Worm (Caenorhabditis elegans) whole organism, late embryonic: ENCODE measurements around the gene pals-22.

Source experiments
- C38D4.7 ChIP-seq: fragments of 200-800 bp; sonication (Bioruptor generic); optimal IDR thresholded peaks from 2 replicates; lab custom pipeline; 2018; ENCODE audit warnings: mild to moderate bottlenecking, missing genetic modification characterization, moderate library complexity, missing compliant biosample characterization
- K02D7.2 ChIP-seq: sonication (generic microtip); optimal IDR thresholded peaks from 2 replicates; lab custom pipeline; 2017; ENCODE audit warnings: mild to moderate bottlenecking, missing genetic modification characterization, missing compliant biosample characterization
- T23F11.4 ChIP-seq: fragments of 200-800 bp; sonication (Bioruptor generic); optimal IDR thresholded peaks from 2 replicates; lab custom pipeline; 2018; ENCODE audit warnings: mild to moderate bottlenecking, missing genetic modification characterization, missing compliant biosample characterization
- Y22D7AL.16 ChIP-seq: sonication (generic microtip); optimal IDR thresholded peaks from 2 replicates; lab custom pipeline; 2016; ENCODE audit warnings: missing genetic modification characterization, missing compliant biosample characterization
- ceh-18 ChIP-seq: sonication (generic microtip); optimal IDR thresholded peaks from 2 replicates; lab custom pipeline; 2016; ENCODE audit warnings: missing genetic modification characterization, missing compliant biosample characterization
- ceh-19 ChIP-seq: fragments of 200-800 bp; sonication (Bioruptor generic); optimal IDR thresholded peaks from 2 replicates; lab custom pipeline; 2018; ENCODE audit warnings: mild to moderate bottlenecking, missing genetic modification characterization, missing compliant biosample characterization
- ceh-2 ChIP-seq: sonication (generic microtip); optimal IDR thresholded peaks from 2 replicates; lab custom pipeline; 2016; ENCODE audit warnings: missing genotype, missing genetic modification characterization, missing compliant biosample characterization
- ceh-22 ChIP-seq: sonication (generic microtip); optimal IDR thresholded peaks from 2 replicates; lab custom pipeline; 2017; ENCODE audit warnings: missing biosample characterization, missing genetic modification characterization
- ceh-24 ChIP-seq: sonication (generic microtip); optimal IDR thresholded peaks from 2 replicates; lab custom pipeline; 2016; ENCODE audit warnings: mild to moderate bottlenecking, missing genetic modification characterization, missing compliant biosample characterization
- ceh-30 ChIP-seq: fragments of 150-350 bp; optimal IDR thresholded peaks from 2 replicates; lab custom pipeline; 2014; ENCODE audit warnings: missing biosample characterization, missing genetic modification characterization
- ceh-31 ChIP-seq: sonication (generic microtip); optimal IDR thresholded peaks from 2 replicates; lab custom pipeline; 2016; ENCODE audit warnings: missing genetic modification characterization, missing compliant biosample characterization
- ceh-48 ChIP-seq: sonication (generic microtip); optimal IDR thresholded peaks from 2 replicates; lab custom pipeline; 2016; ENCODE audit warnings: missing genetic modification characterization, inconsistent platforms, missing compliant biosample characterization
- ceh-6 ChIP-seq: fragments of 200-800 bp; sonication (Bioruptor generic); optimal IDR thresholded peaks from 2 replicates; lab custom pipeline; 2018; ENCODE audit warnings: mild to moderate bottlenecking, missing genetic modification characterization, missing compliant biosample characterization
- ceh-9 ChIP-seq: sonication (generic microtip); optimal IDR thresholded peaks from 2 replicates; lab custom pipeline; 2016; ENCODE audit warnings: mild to moderate bottlenecking, missing genetic modification characterization, inconsistent platforms, missing compliant biosample characterization
- che-1 ChIP-seq: sonication (generic microtip); optimal IDR thresholded peaks from 2 replicates; lab custom pipeline; 2016; ENCODE audit warnings: mild to moderate bottlenecking, missing genetic modification characterization, missing compliant biosample characterization
- dve-1 ChIP-seq: sonication (generic microtip); optimal IDR thresholded peaks from 2 replicates; lab custom pipeline; 2017; ENCODE audit warnings: antibody characterized with exemption, mild to moderate bottlenecking, missing genetic modification characterization, missing compliant biosample characterization
- elt-2 ChIP-seq: sonication (generic microtip); optimal IDR thresholded peaks from 2 replicates; lab custom pipeline; 2016; ENCODE audit warnings: missing genetic modification reagents, missing genetic modification characterization, missing compliant biosample characterization
- elt-4 ChIP-seq: sonication (generic microtip); optimal IDR thresholded peaks from 2 replicates; lab custom pipeline; 2016; ENCODE audit warnings: missing genetic modification characterization, missing compliant biosample characterization
- fkh-10 ChIP-seq: fragments of 150-350 bp; optimal IDR thresholded peaks from 2 replicates; lab custom pipeline; 2014; ENCODE audit warnings: missing biosample characterization, missing genetic modification reagents, missing genetic modification characterization
- fkh-6 ChIP-seq: sonication (generic microtip); optimal IDR thresholded peaks from 2 replicates; lab custom pipeline; 2016; ENCODE audit warnings: missing genetic modification characterization, missing compliant biosample characterization
- gmeb-2 ChIP-seq: sonication (generic microtip); optimal IDR thresholded peaks from 2 replicates; lab custom pipeline; 2016; ENCODE audit warnings: missing genetic modification characterization, inconsistent platforms, missing compliant biosample characterization
- hlh-13 ChIP-seq: fragments of 200-800 bp; sonication (Bioruptor generic); optimal IDR thresholded peaks from 2 replicates; lab custom pipeline; 2018; ENCODE audit warnings: mild to moderate bottlenecking, missing genetic modification characterization, missing compliant biosample characterization
- mec-3 ChIP-seq: sonication (generic microtip); optimal IDR thresholded peaks from 2 replicates; lab custom pipeline; 2016; ENCODE audit warnings: borderline replicate concordance, missing genetic modification characterization, missing compliant biosample characterization
- nfya-1 ChIP-seq: sonication (generic microtip); optimal IDR thresholded peaks from 2 replicates; lab custom pipeline; 2017; ENCODE audit warnings: missing genetic modification characterization, mild to moderate bottlenecking, missing compliant biosample characterization, antibody characterized with exemption, moderate library complexity
- nhr-11 ChIP-seq: fragments of 150-350 bp; optimal IDR thresholded peaks from 2 replicates; lab custom pipeline; 2014; ENCODE audit warnings: missing biosample characterization, missing genetic modification characterization
- nhr-232 ChIP-seq: sonication (generic microtip); optimal IDR thresholded peaks from 2 replicates; lab custom pipeline; 2016; ENCODE audit warnings: missing genetic modification characterization, missing compliant biosample characterization
- npax-4 ChIP-seq: sonication (generic microtip); optimal IDR thresholded peaks from 2 replicates; lab custom pipeline; 2016; ENCODE audit warnings: missing genetic modification characterization, missing compliant biosample characterization
- odd-2 ChIP-seq: sonication (generic microtip); optimal IDR thresholded peaks from 2 replicates; lab custom pipeline; 2017; ENCODE audit warnings: antibody characterized with exemption, mild to moderate bottlenecking, missing genetic modification characterization, missing compliant biosample characterization
- pat-9 ChIP-seq: fragments of 200-800 bp; sonication (Bioruptor generic); optimal IDR thresholded peaks from 2 replicates; lab custom pipeline; 2018; ENCODE audit warnings: mild to moderate bottlenecking, missing genetic modification characterization, moderate library complexity, missing compliant biosample characterization
- pax-1 ChIP-seq: fragments of 150-350 bp; optimal IDR thresholded peaks from 2 replicates; lab custom pipeline; 2014; ENCODE audit warnings: missing biosample characterization, missing genetic modification characterization
- pqm-1 ChIP-seq: sonication (generic microtip); optimal IDR thresholded peaks from 2 replicates; lab custom pipeline; 2016; ENCODE audit warnings: missing genetic modification characterization, missing compliant biosample characterization
- pros-1 ChIP-seq: fragments of 150-350 bp; optimal IDR thresholded peaks from 2 replicates; lab custom pipeline; 2014; ENCODE audit warnings: missing biosample characterization, missing genetic modification reagents, missing genetic modification characterization
- rnt-1 ChIP-seq: sonication (generic microtip); optimal IDR thresholded peaks from 2 replicates; lab custom pipeline; 2016; ENCODE audit warnings: missing genetic modification characterization, missing compliant biosample characterization
- sox-2 ChIP-seq: fragments of 200-800 bp; sonication (Bioruptor generic); IDR thresholded peaks from 2 replicates; pipeline ENCODE4 v1.3.6; 2022; ENCODE audit warnings: missing genetic modification reagents, missing genetic modification characterization, missing compliant biosample characterization
- sox-4 ChIP-seq: sonication (generic microtip); optimal IDR thresholded peaks from 2 replicates; lab custom pipeline; 2017; ENCODE audit warnings: mild to moderate bottlenecking, missing genetic modification characterization, inconsistent platforms, missing compliant biosample characterization
- tbx-2 ChIP-seq: sonication (generic microtip); optimal IDR thresholded peaks from 2 replicates; lab custom pipeline; 2016; ENCODE audit warnings: missing genetic modification characterization, missing compliant biosample characterization
- unc-55 ChIP-seq: sonication (generic microtip); optimal IDR thresholded peaks from 2 replicates; lab custom pipeline; 2017; ENCODE audit warnings: missing biosample characterization, missing genetic modification reagents, missing genetic modification characterization
- unc-86 ChIP-seq: sonication (generic microtip); optimal IDR thresholded peaks from 2 replicates; lab custom pipeline; 2016; ENCODE audit warnings: missing genetic modification characterization, missing compliant biosample characterization
- zip-5 ChIP-seq: sonication (generic microtip); optimal IDR thresholded peaks from 2 replicates; lab custom pipeline; 2016; ENCODE audit warnings: missing genetic modification characterization, missing compliant biosample characterization

The pals-22 gene

ce11 chrIII:140904-141303 is 8.7 kb downstream of the pals-22 start, which contains the start of gene fbxb-81:
Gene fbxb-81, minus strand, starts transcription at chrIII:141217.
- TF ChIP-seq gmeb-2 (tag; lab: Kevin White, UChicago), result no peak
- no peak for TF ChIP-seq ceh-18 (tag; lab: Kevin White, UChicago)

DNA sequence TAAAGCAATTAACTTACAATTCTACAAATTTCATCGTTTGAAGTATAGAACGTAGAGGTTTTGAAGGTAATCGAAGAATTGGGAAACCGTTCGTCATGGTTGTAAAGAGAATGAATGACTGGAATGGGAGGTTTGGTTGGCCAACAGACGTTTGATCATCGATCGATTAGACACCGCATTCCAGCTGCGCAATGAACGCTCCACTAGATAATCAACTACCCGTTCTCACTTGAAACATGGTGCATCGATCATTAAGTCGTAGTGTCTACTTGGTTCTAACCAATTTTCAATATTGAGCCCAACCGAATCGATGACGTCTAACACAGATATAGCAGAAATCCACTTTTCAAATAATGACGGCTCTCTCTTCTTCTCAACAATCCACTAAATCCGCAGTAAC is 10.9 kb downstream of the pals-22 start, which contains the start of gene fbxb-82:
fbxb-82 (minus strand) TSS at position 101 of the 400 bp plus-strand sequence.
- no peak for TF ChIP-seq elt-2 (tag; lab: Kevin White, UChicago)
- TF ChIP-seq ceh-24 (tag; lab: Kevin White, UChicago), result no peak
- no peak for TF ChIP-seq pax-1 (tag; lab: Kevin White, UChicago)
- no peak for TF ChIP-seq ceh-18 (tag; lab: Kevin White, UChicago)
- no peak for TF ChIP-seq fkh-6 (tag; lab: Kevin White, UChicago)
- TF ChIP-seq K02D7.2 (tag; lab: Kevin White, UChicago), result no peak
- no peak for TF ChIP-seq dve-1 (tag; lab: Kevin White, UChicago)
- no peak for TF ChIP-seq nhr-232 (tag; lab: Kevin White, UChicago)
- TF ChIP-seq nfya-1 (tag; lab: Kevin White, UChicago), result no peak
- no peak for TF ChIP-seq hlh-13 (GFP tag; lab: Kevin White, UChicago)
- no peak for TF ChIP-seq ceh-22
- TF ChIP-seq nhr-11, result no peak
- no peak for TF ChIP-seq npax-4 (tag; lab: Kevin White, UChicago)
- TF ChIP-seq pros-1 (tag; lab: Kevin White, UChicago), result no peak
- TF ChIP-seq ceh-48, result no peak

- no peak for TF ChIP-seq ceh-2 (tag; lab: Kevin White, UChicago)
- TF ChIP-seq ceh-19 (GFP tag; lab: Kevin White, UChicago), result no peak
- no peak for TF ChIP-seq K02D7.2 (tag; lab: Kevin White, UChicago)
Measured at ce11 chrIII:145078-145477, 12.9 kb downstream of the pals-22 start, which contains the start of the genes T17A3.12 and fbxb-83. Gene T17A3.12, minus strand, starts transcription at chrIII:145178. Gene fbxb-83, minus strand, starts transcription at chrIII:145211.

ce11 chrIII:146369-146768 is 14.2 kb downstream of the pals-22 start, which contains the start of gene fbxb-84:
Gene fbxb-84, minus strand, starts transcription at chrIII:146469.
- TF ChIP-seq odd-2 (tag; lab: Kevin White, UChicago), result no peak
- no peak for TF ChIP-seq Y22D7AL.16 (tag; lab: Kevin White, UChicago)
- TF ChIP-seq tbx-2 (tag; lab: Kevin White, UChicago), result no peak
- no peak for TF ChIP-seq ceh-30
- no peak for TF ChIP-seq zip-5
- no peak for TF ChIP-seq unc-86 (tag; lab: Kevin White, UChicago)

- no peak for TF ChIP-seq elt-4 (tag; lab: Kevin White, UChicago)
- no peak for TF ChIP-seq ceh-19 (GFP tag; lab: Kevin White, UChicago)
- TF ChIP-seq nhr-11, result no peak
- no peak for TF ChIP-seq nhr-232 (tag; lab: Kevin White, UChicago)
- no peak for TF ChIP-seq odd-2 (tag; lab: Kevin White, UChicago)
- no peak for TF ChIP-seq rnt-1
- no peak for TF ChIP-seq sox-4 (tag; lab: Kevin White, UChicago)
- TF ChIP-seq ceh-6 (GFP tag; lab: Kevin White, UChicago), result no peak
- TF ChIP-seq C38D4.7 (GFP tag; lab: Kevin White, UChicago), result no peak
- no peak for TF ChIP-seq T23F11.4
- no peak for TF ChIP-seq unc-55 (GFP tag; lab: Kevin White, UChicago)
- no peak for TF ChIP-seq pat-9 (tag; lab: Kevin White, UChicago)
- no peak for TF ChIP-seq che-1 (tag; lab: Kevin White, UChicago)
- no peak for TF ChIP-seq ceh-9 (tag; lab: Kevin White, UChicago)
- no peak for TF ChIP-seq gmeb-2 (tag; lab: Kevin White, UChicago)
- no peak for TF ChIP-seq ceh-31 (tag; lab: Kevin White, UChicago)
- TF ChIP-seq pqm-1 (tag; lab: Kevin White, UChicago), result no peak
- no peak for TF ChIP-seq sox-2 (GFP tag; lab: Robert Waterston, UW)
- no peak for TF ChIP-seq fkh-10 (GFP tag; lab: Kevin White, UChicago)
- TF ChIP-seq mec-3 (tag; lab: Kevin White, UChicago), result no peak
Measured at ce11 chrIII:147570-148076, 15.4 kb downstream of the pals-22 start, which contains the start of gene sqst-5. Gene sqst-5, minus strand, starts transcription at chrIII:147620.
